Worm (Caenorhabditis elegans) whole organism, late embryonic: ENCODE data around the gene C09E8.1.
"Not testable (repeated sequence)": the region's sequence is repeated elsewhere in the genome, so short reads cannot be mapped to it uniquely, and the experiment has no call there.

Experiments used
- ceh-14 ChIP-seq: sonication (generic microtip); optimal IDR thresholded peaks from 2 replicates; lab custom pipeline; 2016; ENCODE audit warnings: missing genotype, missing genetic modification characterization, missing compliant biosample characterization
- dve-1 ChIP-seq: sonication (generic microtip); optimal IDR thresholded peaks from 2 replicates; lab custom pipeline; 2017; ENCODE audit warnings: antibody characterized with exemption, mild to moderate bottlenecking, missing genetic modification characterization, missing compliant biosample characterization
- lin-11 ChIP-seq: fragments of 200-800 bp; sonication (Bioruptor generic); optimal IDR thresholded peaks from 2 replicates; lab custom pipeline; 2018; ENCODE audit warnings: mild to moderate bottlenecking, missing genetic modification characterization, missing compliant biosample characterization
- nhr-11 ChIP-seq: fragments of 150-350 bp; optimal IDR thresholded peaks from 2 replicates; lab custom pipeline; 2014; ENCODE audit warnings: missing biosample characterization, missing genetic modification characterization
- odd-2 ChIP-seq: sonication (generic microtip); optimal IDR thresholded peaks from 2 replicates; lab custom pipeline; 2017; ENCODE audit warnings: antibody characterized with exemption, mild to moderate bottlenecking, missing genetic modification characterization, missing compliant biosample characterization
- rnt-1 ChIP-seq: sonication (generic microtip); optimal IDR thresholded peaks from 2 replicates; lab custom pipeline; 2016; ENCODE audit warnings: missing genetic modification characterization, missing compliant biosample characterization
- unc-42 ChIP-seq: sonication (generic microtip); optimal IDR thresholded peaks from 2 replicates; lab custom pipeline; 2016; ENCODE audit warnings: missing genotype, missing genetic modification characterization, missing compliant biosample characterization

ce11 chrII:612361-612760 is 56.1 kb downstream of the C09E8.1 start, which contains the start of gene clec-118:
- not testable (repeated sequence) for TF ChIP-seq rnt-1 (tag; lab: Kevin White, UChicago); dve-1; nhr-11 (tag; lab: Kevin White, UChicago); lin-11 (tag; lab: Kevin White, UChicago); unc-42; odd-2; ceh-14 (tag; lab: Kevin White, UChicago)
